Fruit fly (Drosophila melanogaster) whole organism, embryonic: Measurements from ENCODE around the gene CG43658.

Experiments used
- Atf3 ChIP-seq: fragments of 200-800 bp; sonication (Bioruptor generic); optimal IDR thresholded peaks from 3 replicates; lab custom pipeline; 2016; ENCODE audit warnings: missing biosample characterization, missing genetic modification characterization
- CG10147 ChIP-seq: fragments of 200-800 bp; sonication (Bioruptor generic); optimal IDR thresholded peaks from 2 replicates; lab custom pipeline; 2019; ENCODE audit warnings: missing biosample characterization, mild to moderate bottlenecking, missing genetic modification characterization, moderate library complexity
- CG10274 ChIP-seq: fragments of 200-800 bp; sonication (Bioruptor generic); optimal IDR thresholded peaks from 3 replicates; lab custom pipeline; 2017; ENCODE audit warnings: missing biosample characterization, mild to moderate bottlenecking, missing genetic modification characterization
- CG10979 ChIP-seq: fragments of 200-800 bp; sonication (Bioruptor generic); optimal IDR thresholded peaks from 2 replicates; lab custom pipeline; 2018; ENCODE audit warnings: missing biosample characterization, mild to moderate bottlenecking, missing genetic modification characterization, moderate library complexity
- CG11695 ChIP-seq: fragments of 200-800 bp; sonication (Bioruptor generic); IDR thresholded peaks from 3 replicates; pipeline ENCODE4 v1.3.6; 2022; ENCODE audit warnings: missing biosample characterization, missing genetic modification characterization
- CG12071 ChIP-seq: fragments of 200-800 bp; sonication (Bioruptor generic); optimal IDR thresholded peaks from 3 replicates; lab custom pipeline; 2018; ENCODE audit warnings: missing biosample characterization, mild to moderate bottlenecking, missing genetic modification characterization
- CG12236 ChIP-seq: fragments of 200-800 bp; sonication (Bioruptor generic); optimal IDR thresholded peaks from 2 replicates; lab custom pipeline; 2016; ENCODE audit warnings: missing biosample characterization, missing genetic modification characterization
- CG14860 ChIP-seq: fragments of 200-800 bp; sonication (Bioruptor generic); IDR thresholded peaks from 3 replicates; pipeline ENCODE4 v1.3.6; 2022; ENCODE audit warnings: missing biosample characterization, missing genetic modification characterization; ENCODE audit not compliant: partially characterized antibody
- CG15514 ChIP-seq: fragments of 200-800 bp; sonication (Bioruptor generic); optimal IDR thresholded peaks from 3 replicates; lab custom pipeline; 2017; ENCODE audit warnings: missing biosample characterization, missing genetic modification characterization, mild to moderate bottlenecking, moderate library complexity, missing genetic modification reagents
- CG1602 ChIP-seq: fragments of 200-800 bp; sonication (Bioruptor generic); optimal IDR thresholded peaks from 3 replicates; lab custom pipeline; 2016; ENCODE audit warnings: missing biosample characterization, missing genetic modification characterization
- CG17385 ChIP-seq: fragments of 200-800 bp; sonication (Bioruptor generic); optimal IDR thresholded peaks from 3 replicates; lab custom pipeline; 2018; ENCODE audit warnings: missing biosample characterization, mild to moderate bottlenecking, missing genetic modification characterization
- CG1792 ChIP-seq: fragments of 200-800 bp; sonication (Bioruptor generic); optimal IDR thresholded peaks from 2 replicates; lab custom pipeline; 2016; ENCODE audit warnings: missing biosample characterization, missing genetic modification characterization
- CG2120 ChIP-seq: fragments of 200-800 bp; sonication (Bioruptor generic); optimal IDR thresholded peaks from 3 replicates; lab custom pipeline; 2016; ENCODE audit warnings: missing biosample characterization, missing genetic modification characterization
- CG31224 ChIP-seq: fragments of 200-800 bp; sonication (Bioruptor generic); IDR thresholded peaks from 2 replicates; pipeline ENCODE4 v1.3.6; 2022; ENCODE audit warnings: missing biosample characterization, missing genetic modification characterization
- CG3281 ChIP-seq: fragments of 200-800 bp; sonication (Bioruptor generic); optimal IDR thresholded peaks from 3 replicates; lab custom pipeline; 2017; ENCODE audit warnings: missing biosample characterization, mild to moderate bottlenecking, missing genetic modification characterization
- CG4820 ChIP-seq: fragments of 200-800 bp; sonication (Bioruptor generic); optimal IDR thresholded peaks from 3 replicates; lab custom pipeline; 2016; ENCODE audit warnings: missing biosample characterization, missing genetic modification characterization
- CG7786 ChIP-seq: fragments of 200-800 bp; sonication (Bioruptor generic); optimal IDR thresholded peaks from 2 replicates; lab custom pipeline; 2016; ENCODE audit warnings: missing biosample characterization, missing genetic modification characterization
- CG7839 ChIP-seq: fragments of 200-800 bp; sonication (Bioruptor generic); optimal IDR thresholded peaks from 3 replicates; lab custom pipeline; 2018; ENCODE audit warnings: missing biosample characterization, mild to moderate bottlenecking, missing genetic modification characterization, moderate library complexity
- CG9727 ChIP-seq: fragments of 200-800 bp; sonication (Bioruptor generic); optimal IDR thresholded peaks from 3 replicates; lab custom pipeline; 2017; ENCODE audit warnings: missing biosample characterization, mild to moderate bottlenecking, missing genetic modification characterization
- CTCF ChIP-seq: fragments of 200-800 bp; sonication (Bioruptor generic); optimal IDR thresholded peaks from 2 replicates; lab custom pipeline; 2017; ENCODE audit warnings: missing biosample characterization, mild to moderate bottlenecking, missing genetic modification characterization, moderate library complexity
- CoRest ChIP-seq: fragments of 200-800 bp; sonication (Bioruptor generic); optimal IDR thresholded peaks from 3 replicates; lab custom pipeline; 2018; ENCODE audit warnings: missing biosample characterization, mild to moderate bottlenecking, missing genetic modification characterization, moderate library complexity
- Deaf1 ChIP-seq: fragments of 200-800 bp; optimal IDR thresholded peaks from 3 replicates; lab custom pipeline; 2019; ENCODE audit warnings: missing biosample characterization, mild to moderate bottlenecking, missing genetic modification characterization, moderate library complexity
- Dfd ChIP-seq, 2 experiments: fragments of >200 bp; optimal IDR thresholded peaks; 2 replicates each; lab custom pipeline; 2017; ENCODE audit warnings: missing biosample characterization in 2 of 2, missing genetic modification characterization in 2 of 2
- Eip74EF ChIP-seq, 2 experiments: fragments of 200-800 bp in 1 of 2; fragments of >200 bp in 1 of 2; sonication (Bioruptor generic) in 1 of 2; optimal IDR thresholded peaks; 2 replicates each; lab custom pipeline; 2017 to 2019; ENCODE audit warnings: missing biosample characterization in 2 of 2, missing genetic modification characterization in 2 of 2, mild to moderate bottlenecking in 1 of 2, moderate library complexity in 1 of 2
- Gug ChIP-seq: fragments of 200-800 bp; sonication (Bioruptor generic); IDR thresholded peaks from 4 replicates; pipeline ENCODE4 v1.3.6; 2022; ENCODE audit warnings: missing biosample characterization, missing genetic modification characterization
- Hr39 ChIP-seq: fragments of >200 bp; optimal IDR thresholded peaks from 2 replicates; lab custom pipeline; 2017
- Hr78 ChIP-seq, 2 experiments: fragments of 200-800 bp in 1 of 2; fragments of >200 bp in 1 of 2; sonication (Bioruptor generic) in 1 of 2; optimal IDR thresholded peaks; 2 replicates each; lab custom pipeline; 2017 to 2019; ENCODE audit warnings: missing biosample characterization in 2 of 2, missing genetic modification characterization in 2 of 2, mild to moderate bottlenecking in 1 of 2, moderate library complexity in 1 of 2
- Kr ChIP-seq: fragments of 200-800 bp; sonication (Bioruptor generic); optimal IDR thresholded peaks from 2 replicates; lab custom pipeline; 2017; ENCODE audit warnings: missing biosample characterization, mild to moderate bottlenecking, missing genetic modification characterization
- Lim3 ChIP-seq: fragments of 200-800 bp; sonication (Bioruptor generic); IDR thresholded peaks from 2 replicates; pipeline ENCODE4 v1.3.6; 2022; ENCODE audit warnings: missing biosample characterization, missing genetic modification characterization
- MBD-R2 ChIP-seq: fragments of 200-800 bp; sonication (Bioruptor generic); IDR thresholded peaks from 2 replicates; pipeline ENCODE4 v1.3.6; 2022; ENCODE audit warnings: missing biosample characterization, missing genetic modification characterization
- Pdp1 ChIP-seq, 2 experiments: fragments of 200-800 bp; sonication (Bioruptor generic); optimal IDR thresholded peaks; 3 replicates each; lab custom pipeline; 2016; ENCODE audit warnings: missing biosample characterization in 2 of 2, missing genetic modification characterization in 2 of 2, mild to moderate bottlenecking in 1 of 2, moderate library complexity in 1 of 2
- az2 ChIP-seq: fragments of 200-800 bp; sonication (Bioruptor generic); optimal IDR thresholded peaks from 3 replicates; lab custom pipeline; 2016; ENCODE audit warnings: missing biosample characterization, missing genetic modification characterization
- bcd ChIP-seq: fragments of 200-800 bp; sonication (Bioruptor generic); optimal IDR thresholded peaks from 2 replicates; lab custom pipeline; 2017; ENCODE audit warnings: missing biosample characterization, mild to moderate bottlenecking, missing genetic modification characterization
- dan ChIP-seq: fragments of 200-800 bp; sonication (Bioruptor generic); IDR thresholded peaks from 2 replicates; pipeline ENCODE4 v1.3.6; 2022; ENCODE audit warnings: missing biosample characterization, missing genetic modification characterization
- disco-r ChIP-seq: fragments of 200-800 bp; sonication (Bioruptor generic); optimal IDR thresholded peaks from 2 replicates; lab custom pipeline; 2016; ENCODE audit warnings: missing biosample characterization, missing genetic modification characterization
- ewg ChIP-seq: fragments of 200-800 bp; sonication (Bioruptor generic); optimal IDR thresholded peaks from 3 replicates; lab custom pipeline; 2017; ENCODE audit warnings: mild to moderate bottlenecking, missing biosample characterization, missing genetic modification reagents, missing genetic modification characterization
- eyg ChIP-seq: fragments of 200-800 bp; sonication (Bioruptor generic); optimal IDR thresholded peaks from 3 replicates; lab custom pipeline; 2016; ENCODE audit warnings: missing biosample characterization, missing genetic modification characterization
- fd96Cb ChIP-seq: fragments of 200-800 bp; sonication (Bioruptor generic); optimal IDR thresholded peaks from 2 replicates; lab custom pipeline; 2018; ENCODE audit warnings: missing biosample characterization, mild to moderate bottlenecking, missing genetic modification characterization, moderate library complexity
- gcm ChIP-seq: fragments of 200-800 bp; sonication (Bioruptor generic); optimal IDR thresholded peaks from 2 replicates; lab custom pipeline; 2019; ENCODE audit warnings: missing biosample characterization, mild to moderate bottlenecking, missing genetic modification characterization, moderate library complexity
- gt ChIP-seq: fragments of 200-800 bp; sonication (Bioruptor generic); IDR thresholded peaks from 2 replicates; pipeline ENCODE4 v1.3.6; 2022; ENCODE audit warnings: missing biosample characterization, missing genetic modification characterization
- hth ChIP-seq: fragments of >200 bp; optimal IDR thresholded peaks from 2 replicates; lab custom pipeline; 2017; ENCODE audit warnings: inconsistent platforms
- inv ChIP-seq: fragments of 200-800 bp; sonication (Bioruptor generic); IDR thresholded peaks from 2 replicates; pipeline ENCODE4 v1.3.6; 2022; ENCODE audit warnings: missing biosample characterization, missing genetic modification characterization; ENCODE audit not compliant: partially characterized antibody
- mirr ChIP-seq: fragments of 200-800 bp; sonication (Bioruptor generic); optimal IDR thresholded peaks from 3 replicates; lab custom pipeline; 2018; ENCODE audit warnings: missing biosample characterization, mild to moderate bottlenecking, missing genetic modification characterization
- phol ChIP-seq: fragments of 200-800 bp; sonication (Bioruptor generic); optimal IDR thresholded peaks from 3 replicates; lab custom pipeline; 2018; ENCODE audit warnings: missing biosample characterization, mild to moderate bottlenecking, missing genetic modification characterization, moderate library complexity
- sd ChIP-seq: fragments of 200-800 bp; sonication (Bioruptor generic); optimal IDR thresholded peaks from 3 replicates; lab custom pipeline; 2018; ENCODE audit warnings: missing biosample characterization, mild to moderate bottlenecking, missing genetic modification characterization, moderate library complexity
- sima ChIP-seq: fragments of 200-800 bp; sonication (Bioruptor generic); optimal IDR thresholded peaks from 2 replicates; lab custom pipeline; 2016; ENCODE audit warnings: missing biosample characterization, missing genetic modification characterization
- slp2 ChIP-seq: fragments of 200-800 bp; sonication (Bioruptor generic); optimal IDR thresholded peaks from 2 replicates; lab custom pipeline; 2016; ENCODE audit warnings: missing biosample characterization, missing genetic modification characterization
- tin ChIP-seq: fragments of 200-800 bp; sonication (Bioruptor generic); optimal IDR thresholded peaks from 3 replicates; lab custom pipeline; 2016; ENCODE audit warnings: missing biosample characterization, missing genetic modification characterization
- tup ChIP-seq: fragments of 200-800 bp; sonication (Bioruptor generic); optimal IDR thresholded peaks from 2 replicates; lab custom pipeline; 2016; ENCODE audit warnings: missing biosample characterization, mild to moderate bottlenecking, missing genetic modification characterization, moderate library complexity
- unc-4 ChIP-seq: fragments of 200-800 bp; sonication (Bioruptor generic); IDR thresholded peaks from 2 replicates; pipeline ENCODE4 v1.3.6; 2022; ENCODE audit warnings: missing biosample characterization, missing genetic modification characterization; ENCODE audit not compliant: partially characterized antibody
- vfl ChIP-seq: fragments of 200-800 bp; sonication (Bioruptor generic); optimal IDR thresholded peaks from 2 replicates; lab custom pipeline; 2016; ENCODE audit warnings: missing biosample characterization, missing genetic modification characterization

CG43658 gene

dm6 chrX:17579782-17580451, 18.9 kb upstream of the CG43658 start, which contains the start of gene CG12991 (continued):
- TF ChIP-seq eyg (GFP tag; lab: Kevin White, UChicago), result no peak
- TF ChIP-seq hth (lab: Kevin White, UChicago), result no peak
- peak; percentile 2 for TF ChIP-seq CG7839 (tag; lab: Kevin White, UChicago)
- TF ChIP-seq dan (GFP tag; lab: Robert Waterston, UW), result no peak
- no peak for TF ChIP-seq fd96Cb (tag; lab: Kevin White, UChicago)
- no peak; the same call in 1 of the 2 replicates for TF ChIP-seq MBD-R2 (GFP tag; lab: Robert Waterston, UW)
- no peak for TF ChIP-seq CG1792 (GFP tag; lab: Kevin White, UChicago)
- TF ChIP-seq Hr78 (GFP tag; optimal IDR thresholded peaks at IDR 0.05; lab: Kevin White, UChicago), result no peak
- no peak for TF ChIP-seq sd (tag; lab: Kevin White, UChicago)
- no peak for TF ChIP-seq CG4820 (GFP tag; lab: Kevin White, UChicago)
- TF ChIP-seq Pdp1 (GFP tag; optimal IDR thresholded peaks at IDR 0.05; lab: Kevin White, UChicago), result no peak
- no peak for TF ChIP-seq Atf3 (GFP tag; lab: Kevin White, UChicago)
- no peak for TF ChIP-seq bcd (GFP tag; lab: Kevin White, UChicago)
- no peak for TF ChIP-seq CG14860 (GFP tag; lab: Robert Waterston, UW)
- no peak for TF ChIP-seq CoRest (tag; lab: Kevin White, UChicago)
- TF ChIP-seq CG10274, result no peak
- no peak for TF ChIP-seq Gug (GFP tag; lab: Robert Waterston, UW)
- TF ChIP-seq tin (GFP tag; lab: Kevin White, UChicago), result no peak
- no peak for TF ChIP-seq inv (GFP tag; lab: Robert Waterston, UW)
- no peak for TF ChIP-seq gcm (GFP tag; lab: Kevin White, UChicago)
- TF ChIP-seq CG11695 (GFP tag; lab: Robert Waterston, UW), result peak; percentile 81
- TF ChIP-seq ewg, result no peak
- TF ChIP-seq CG17385 (GFP tag; lab: Kevin White, UChicago), result no peak
- peak; percentile 3 for TF ChIP-seq mirr (GFP tag; lab: Kevin White, UChicago)
- TF ChIP-seq CG10147, result no peak
- peak; percentile 68 for TF ChIP-seq Deaf1 (tag; lab: Kevin White, UChicago)
- TF ChIP-seq gt, result no peak
- peak; percentile 36 for TF ChIP-seq CG3281 (GFP tag; lab: Kevin White, UChicago)
- TF ChIP-seq CG2120 (GFP tag; lab: Kevin White, UChicago), result peak; percentile 24
- no peak for TF ChIP-seq disco-r (GFP tag; lab: Kevin White, UChicago)
- no peak for TF ChIP-seq az2 (GFP tag; lab: Kevin White, UChicago)
- no peak for TF ChIP-seq tup (GFP tag; lab: Kevin White, UChicago)
- no peak for TF ChIP-seq unc-4 (GFP tag; lab: Robert Waterston, UW)
- no peak for TF ChIP-seq CG10979 (tag; lab: Kevin White, UChicago)
- TF ChIP-seq CG15514 (GFP tag; lab: Kevin White, UChicago), result no peak
- TF ChIP-seq sima (GFP tag; lab: Kevin White, UChicago), result no peak
- no peak for TF ChIP-seq CG12071 (GFP tag; lab: Kevin White, UChicago)
- no peak for TF ChIP-seq CG9727 (GFP tag; lab: Kevin White, UChicago)
- TF ChIP-seq Hr39 (lab: Kevin White, UChicago), result no peak
- TF ChIP-seq CG31224 (GFP tag; lab: Robert Waterston, UW), result no peak
- no peak for TF ChIP-seq CG7786 (GFP tag; lab: Kevin White, UChicago)
- no peak for TF ChIP-seq Eip74EF (GFP tag; optimal IDR thresholded peaks at IDR 0.05; lab: Kevin White, UChicago)
- no peak for TF ChIP-seq CG1602 (GFP tag; lab: Kevin White, UChicago)
- no peak for TF ChIP-seq phol (tag; lab: Kevin White, UChicago)
- TF ChIP-seq Lim3 (GFP tag; lab: Robert Waterston, UW), result no peak
- no peak for TF ChIP-seq CG12236 (GFP tag; lab: Kevin White, UChicago)
- no peak for TF ChIP-seq vfl (GFP tag; lab: Kevin White, UChicago)
- no peak for TF ChIP-seq slp2 (GFP tag; lab: Kevin White, UChicago)
- no peak for TF ChIP-seq Dfd (GFP tag; optimal IDR thresholded peaks at IDR 0.05; lab: Kevin White, UChicago)
- TF ChIP-seq CTCF (GFP tag; lab: Kevin White, UChicago), result no peak
- no peak for TF ChIP-seq Kr (GFP tag; lab: Kevin White, UChicago)
